Worm (Caenorhabditis elegans) whole organism, young adult: ENCODE data around the gene mau-8.

Experiments
- athp-1 ChIP-seq: sonication (generic microtip); optimal IDR thresholded peaks from 2 replicates; lab custom pipeline; 2017; ENCODE audit warnings: mild to moderate bottlenecking, missing genetic modification characterization, missing compliant biosample characterization
- hlh-26 ChIP-seq: fragments of 200-800 bp; sonication (Bioruptor generic); conservative IDR thresholded peaks from 2 replicates; pipeline ENCODE4 v1.3.6; 2022; ENCODE audit warnings: missing genetic modification reagents, missing genetic modification characterization, missing compliant biosample characterization
- lin-40 ChIP-seq: sonication (generic microtip); optimal IDR thresholded peaks from 2 replicates; lab custom pipeline; 2016; ENCODE audit warnings: missing genetic modification characterization, mild to moderate bottlenecking, missing compliant biosample characterization, missing genotype, missing genetic modification reagents
- zim-3 ChIP-seq: sonication (generic microtip); optimal IDR thresholded peaks from 2 replicates; lab custom pipeline; 2017; ENCODE audit warnings: mild to moderate bottlenecking, missing genetic modification characterization, moderate library complexity, missing compliant biosample characterization

DNA sequence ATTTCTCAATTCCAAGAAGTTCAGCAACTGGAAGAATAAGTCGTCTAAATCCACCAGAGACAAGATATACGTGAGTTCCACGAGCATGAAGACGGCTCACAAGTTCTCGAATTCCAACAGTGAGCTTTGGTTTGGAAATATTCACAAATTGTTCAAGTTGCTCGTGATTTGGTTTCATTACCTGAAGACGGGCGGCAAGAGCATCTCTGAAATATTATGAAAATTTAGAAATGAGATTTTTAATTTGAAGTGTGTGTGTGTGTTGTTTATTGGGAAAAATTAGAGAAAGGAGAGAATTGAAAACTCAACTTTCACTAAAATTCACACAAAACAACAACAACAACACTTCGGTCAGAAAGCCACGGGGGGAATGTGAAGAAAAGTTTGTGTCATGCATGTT is 13.0 kb downstream of the mau-8 start:
- TF ChIP-seq lin-40 (tag; lab: Kevin White, UChicago) (no peak), zim-3 (tag; lab: Kevin White, UChicago) (no peak), athp-1 (tag; lab: Kevin White, UChicago) (no peak), hlh-26 (GFP tag; lab: Robert Waterston, UW) (no peak)
